Worm (Caenorhabditis elegans): ENCODE results near the gene pqn-35.
A peak's percentile ranks its signal among the peaks of the same experiment; 100 is the strongest.

Gene pqn-35

ce11 chrII:4638891-4639290 is 26.1 kb downstream of the pqn-35 start:
- TF ChIP-seq tag-97 (GFP tag; IDR thresholded peaks at IDR 0.05) = no peak
- TF ChIP-seq nhr-28 (tag; optimal IDR thresholded peaks at IDR 0.05) = peak; percentile 49
- TF ChIP-seq daf-16 (GFP tag; optimal IDR thresholded peaks at IDR 0.05) = no peak
- TF ChIP-seq daf-16 (tag; optimal IDR thresholded peaks at IDR 0.05) = peak; percentile 74
- peak; percentile 15 for TF ChIP-seq aha-1 (tag)

DNA sequence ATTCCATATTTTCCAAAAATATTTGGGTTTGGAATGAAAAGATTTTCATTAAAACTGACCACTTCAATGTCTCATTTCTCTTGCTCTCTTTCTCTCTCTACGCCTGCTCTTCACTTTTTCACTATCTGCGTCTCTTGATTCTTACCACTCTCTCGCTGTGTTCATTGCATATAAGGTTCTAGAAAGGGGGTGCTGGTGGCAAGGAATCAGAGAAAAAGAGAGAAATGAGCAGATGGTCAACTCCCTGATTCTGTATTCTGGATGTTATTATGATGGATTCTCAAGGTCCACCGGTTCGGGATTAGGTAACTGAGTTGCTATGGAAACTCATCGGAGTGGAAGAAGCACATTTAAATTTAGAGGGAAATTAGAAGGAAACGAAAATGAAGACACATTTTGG is 28.0 kb downstream of the pqn-35 start:
- no peak for TF ChIP-seq F10B5.3 (tag; optimal IDR thresholded peaks at IDR 0.05)
- TF ChIP-seq F37D6.2 (tag; optimal IDR thresholded peaks at IDR 0.05) = no peak
- no peak for TF ChIP-seq lin-13 (GFP tag; optimal IDR thresholded peaks at IDR 0.05)
- TF ChIP-seq hif-1 (tag; optimal IDR thresholded peaks at IDR 0.05) = no peak
- TF ChIP-seq nhr-11 (tag; optimal IDR thresholded peaks at IDR 0.05) = no peak
- no peak for TF ChIP-seq saeg-2 (GFP tag; IDR thresholded peaks at IDR 0.05)
- no peak for TF ChIP-seq Y105C5A.15 (GFP tag; IDR thresholded peaks at IDR 0.05)
- no peak for TF ChIP-seq nhr-102 (tag; optimal IDR thresholded peaks at IDR 0.05)
- TF ChIP-seq ztf-11 (tag; optimal IDR thresholded peaks at IDR 0.05) = no peak
- no peak for TF ChIP-seq mdt-29 (GFP tag; IDR thresholded peaks at IDR 0.05)
- TF ChIP-seq lin-15B (tag; optimal IDR thresholded peaks at IDR 0.05) = no peak
- no peak for TF ChIP-seq aha-1 (tag)
- TF ChIP-seq lin-29 (GFP tag; IDR thresholded peaks at IDR 0.05) = no peak
- no peak for TF ChIP-seq nhr-25 (tag; optimal IDR thresholded peaks at IDR 0.05; ENCODE audit: borderline replicate concordance, insufficient read depth)
- TF ChIP-seq D1046.2 (GFP tag; IDR thresholded peaks at IDR 0.05) = no peak

ce11 chrII:4648785-4649184 is 36.0 kb downstream of the pqn-35 start, which contains the start of gene lgc-27:
lgc-27 (plus strand) TSS chrII:4649085.
- no peak for TF ChIP-seq lim-7 (GFP tag; IDR thresholded peaks at IDR 0.05)
- TF ChIP-seq daf-16 (GFP tag; optimal IDR thresholded peaks at IDR 0.05) = no peak
- TF ChIP-seq daf-16 (tag; optimal IDR thresholded peaks at IDR 0.05) = no peak
- TF ChIP-seq rbr-2 (tag; optimal IDR thresholded peaks at IDR 0.05) = no peak
- no peak for TF ChIP-seq nhr-48 (tag; optimal IDR thresholded peaks at IDR 0.05)
- no peak for TF ChIP-seq dmd-8 (GFP tag; IDR thresholded peaks at IDR 0.05)
- TF ChIP-seq F37D6.2 (tag; optimal IDR thresholded peaks at IDR 0.05) = no peak
- TF ChIP-seq lsy-2 (tag; optimal IDR thresholded peaks at IDR 0.05) = no peak
- TF ChIP-seq nhr-102 (tag; optimal IDR thresholded peaks at IDR 0.05) = no peak
- no peak for TF ChIP-seq vab-7 (GFP tag; IDR thresholded peaks at IDR 0.05)
- no peak for TF ChIP-seq gei-8 (GFP tag; optimal IDR thresholded peaks at IDR 0.05)

DNA sequence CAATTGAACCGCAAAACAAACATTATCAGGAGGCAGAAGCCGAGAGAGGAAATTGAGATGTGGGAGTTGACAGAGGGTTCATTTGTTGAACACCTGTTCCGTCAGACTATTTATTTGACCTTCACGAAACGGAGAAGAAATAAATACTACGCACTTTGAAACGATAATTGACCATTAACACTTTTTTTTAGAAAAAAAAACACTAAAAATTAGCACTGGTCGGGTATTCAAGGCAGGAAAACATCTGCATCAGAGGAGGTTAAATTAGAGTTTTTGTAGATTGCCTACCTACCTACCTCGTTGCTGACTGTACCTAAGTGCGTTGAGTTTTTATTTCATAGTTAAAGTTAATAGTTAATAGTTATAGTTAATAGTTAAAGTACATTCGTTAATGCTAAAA is 37.3 kb downstream of the pqn-35 start:
- no peak for TF ChIP-seq ZK546.5 (tag; optimal IDR thresholded peaks at IDR 0.05)
- peak in 1 of 2 experiments; percentile 97 for TF ChIP-seq unc-62 (GFP tag; optimal IDR thresholded peaks at IDR 0.05 in 1 of 2)
- TF ChIP-seq unc-62 (tag; optimal IDR thresholded peaks at IDR 0.05) = no peak

DNA sequence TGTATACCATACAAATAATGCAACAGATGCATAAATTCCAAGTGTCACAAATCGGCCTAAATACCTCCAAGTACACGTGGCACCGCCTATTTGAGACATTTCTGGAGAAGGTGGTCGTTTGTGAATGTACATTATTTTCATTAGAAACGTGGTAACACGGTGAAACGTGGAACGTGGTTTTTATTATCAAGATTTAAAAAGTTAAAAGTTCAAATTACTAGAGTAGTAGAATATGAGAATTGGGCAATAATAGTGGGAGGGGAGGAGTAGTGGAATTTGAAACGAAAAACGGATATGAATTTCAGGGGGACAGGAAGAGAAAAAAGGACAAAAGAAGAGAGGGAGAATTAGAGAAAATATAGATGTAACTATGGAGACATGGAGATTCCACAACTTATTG is 43.0 kb downstream of the pqn-35 start, which contains the start of gene fut-6:
Gene fut-6 (minus strand): TSS at position 101 of the 400 bp plus-strand sequence.
- no peak for TF ChIP-seq vab-7 (GFP tag; IDR thresholded peaks at IDR 0.05)
- TF ChIP-seq F37D6.2 (tag; optimal IDR thresholded peaks at IDR 0.05) = no peak
- no peak for TF ChIP-seq lir-3 (tag; optimal IDR thresholded peaks at IDR 0.05)
- no peak for TF ChIP-seq nhr-28 (tag; optimal IDR thresholded peaks at IDR 0.05)
- no peak for TF ChIP-seq madf-5 (GFP tag; IDR thresholded peaks at IDR 0.05)
- no peak for TF ChIP-seq fkh-10 (GFP tag; optimal IDR thresholded peaks at IDR 0.05)
- no peak for TF ChIP-seq aha-1 (tag)
- TF ChIP-seq ceh-62 (tag; optimal IDR thresholded peaks at IDR 0.05) = no peak
- TF ChIP-seq nhr-41 (GFP tag; IDR thresholded peaks at IDR 0.05) = no peak
- no peak for TF ChIP-seq set-16 (GFP tag; IDR thresholded peaks at IDR 0.05)
- TF ChIP-seq Y105C5A.15 (GFP tag; IDR thresholded peaks at IDR 0.05) = no peak
- no peak for TF ChIP-seq skn-1 (tag; optimal IDR thresholded peaks at IDR 0.05)
- no peak for TF ChIP-seq lin-1 (GFP tag; IDR thresholded peaks at IDR 0.05)
- TF ChIP-seq egl-43 (GFP tag; IDR thresholded peaks at IDR 0.05) = no peak
- TF ChIP-seq nhr-77 (tag; optimal IDR thresholded peaks at IDR 0.05) = no peak
- no peak for TF ChIP-seq hlh-11 (tag; optimal IDR thresholded peaks at IDR 0.05)
- no peak for TF ChIP-seq ceh-28 (tag; optimal IDR thresholded peaks at IDR 0.05)

Data from whole organism, L4 larva.